Worm (Caenorhabditis elegans) whole organism, young adult: ENCODE data around the gene ceh-14.

ENCODE experiments used
- C17E4.6 ChIP-seq: fragments of 200-800 bp; sonication (Bioruptor generic); IDR thresholded peaks from 2 replicates; pipeline ENCODE4 v1.3.6; 2022; ENCODE audit warnings: missing genetic modification reagents, missing genetic modification characterization, missing compliant biosample characterization
- D2030.7 ChIP-seq: fragments of 200-800 bp; sonication (Bioruptor generic); IDR thresholded peaks from 2 replicates; pipeline ENCODE4 v1.3.6; 2022; ENCODE audit warnings: missing genetic modification reagents, missing genetic modification characterization, missing compliant biosample characterization
- F23B12.7 ChIP-seq: sonication (generic microtip); optimal IDR thresholded peaks from 2 replicates; lab custom pipeline; 2017; ENCODE audit warnings: missing genetic modification characterization, mild to moderate bottlenecking, missing compliant biosample characterization, antibody characterized with exemption, moderate library complexity; ENCODE audit not compliant: insufficient read depth
- F39B2.1 ChIP-seq: fragments of 200-800 bp; sonication (Bioruptor generic); IDR thresholded peaks from 2 replicates; pipeline ENCODE4 v1.3.6; 2022; ENCODE audit warnings: missing genetic modification reagents, missing genetic modification characterization, missing compliant biosample characterization
- Y53F4B.3 ChIP-seq: fragments of 200-800 bp; sonication (Bioruptor generic); IDR thresholded peaks from 2 replicates; pipeline ENCODE4 v1.3.6; 2022; ENCODE audit warnings: missing genetic modification reagents, missing genetic modification characterization, missing compliant biosample characterization
- aptf-3 ChIP-seq: fragments of 200-800 bp; sonication (Bioruptor generic); IDR thresholded peaks from 2 replicates; pipeline ENCODE4 v1.3.6; 2022; ENCODE audit warnings: missing genetic modification characterization, missing compliant biosample characterization
- attf-3 ChIP-seq: fragments of 200-800 bp; sonication (Bioruptor generic); conservative IDR thresholded peaks from 2 replicates; pipeline ENCODE4 v1.3.6; 2022; ENCODE audit warnings: missing genetic modification reagents, missing genetic modification characterization, missing compliant biosample characterization
- attf-5 ChIP-seq: fragments of 200-800 bp; sonication (Bioruptor generic); optimal IDR thresholded peaks from 2 replicates; lab custom pipeline; 2018; ENCODE audit warnings: mild to moderate bottlenecking, missing genetic modification characterization, missing compliant biosample characterization
- bed-1 ChIP-seq: fragments of 200-800 bp; sonication (Bioruptor generic); IDR thresholded peaks from 2 replicates; pipeline ENCODE4 v1.3.6; 2022; ENCODE audit warnings: missing genetic modification reagents, missing genetic modification characterization, missing compliant biosample characterization
- cebp-1 ChIP-seq, 2 experiments: fragments of 200-800 bp in 1 of 2; sonication (Bioruptor generic) in 1 of 2; sonication (generic microtip) in 1 of 2; IDR thresholded peaks in 1 of 2; optimal IDR thresholded peaks in 1 of 2; 2 replicates each; pipeline versions ENCODE4 v1.3.6 to Lab custom; 2017 to 2022; ENCODE audit warnings: missing compliant biosample characterization in 2 of 2, missing genetic modification characterization in 2 of 2, mild to moderate bottlenecking in 1 of 2, missing genetic modification reagents in 1 of 2, moderate library complexity in 1 of 2
- cebp-2 ChIP-seq: fragments of 200-800 bp; sonication (Bioruptor generic); IDR thresholded peaks from 2 replicates; pipeline ENCODE4 v1.3.6; 2022; ENCODE audit warnings: missing genetic modification characterization, missing compliant biosample characterization
- ceh-100 ChIP-seq: fragments of 200-800 bp; sonication (Bioruptor generic); IDR thresholded peaks from 2 replicates; pipeline ENCODE4 v1.3.6; 2022; ENCODE audit warnings: missing genetic modification reagents, missing genetic modification characterization, missing compliant biosample characterization
- ceh-40 ChIP-seq: fragments of 200-800 bp; sonication (Bioruptor generic); IDR thresholded peaks from 2 replicates; pipeline ENCODE4 v1.3.6; 2022; ENCODE audit warnings: missing genetic modification characterization, missing compliant biosample characterization
- ceh-79 ChIP-seq: sonication (generic microtip); optimal IDR thresholded peaks from 2 replicates; lab custom pipeline; 2017; ENCODE audit warnings: mild to moderate bottlenecking, missing genetic modification characterization, missing compliant biosample characterization
- dpff-1 ChIP-seq: sonication (generic microtip); optimal IDR thresholded peaks from 2 replicates; lab custom pipeline; 2017; ENCODE audit warnings: mild to moderate bottlenecking, missing genetic modification characterization, missing compliant biosample characterization
- dpl-1 ChIP-seq: fragments of 150-350 bp; optimal IDR thresholded peaks from 2 replicates; lab custom pipeline; 2014; ENCODE audit warnings: missing biosample characterization, missing genetic modification reagents, missing genetic modification characterization
- efl-1 ChIP-seq: fragments of 150-350 bp; optimal IDR thresholded peaks from 2 replicates; lab custom pipeline; 2014; ENCODE audit warnings: missing biosample characterization, missing genetic modification reagents, missing genetic modification characterization
- egrh-3 ChIP-seq: fragments of 200-800 bp; sonication (Bioruptor generic); IDR thresholded peaks from 2 replicates; pipeline ENCODE4 v1.3.6; 2022; ENCODE audit warnings: missing genetic modification reagents, missing genetic modification characterization, missing compliant biosample characterization
- hlh-26 ChIP-seq: fragments of 200-800 bp; sonication (Bioruptor generic); conservative IDR thresholded peaks from 2 replicates; pipeline ENCODE4 v1.3.6; 2022; ENCODE audit warnings: missing genetic modification reagents, missing genetic modification characterization, missing compliant biosample characterization
- hsf-1 ChIP-seq: fragments of 200-800 bp; sonication (Bioruptor generic); IDR thresholded peaks from 2 replicates; pipeline ENCODE4 v1.3.6; 2022; ENCODE audit warnings: missing genetic modification reagents, missing genetic modification characterization, missing compliant biosample characterization
- madf-10 ChIP-seq: sonication (generic microtip); optimal IDR thresholded peaks from 2 replicates; lab custom pipeline; 2016; ENCODE audit warnings: mild to moderate bottlenecking, missing genetic modification characterization, missing compliant biosample characterization
- mel-28 ChIP-seq: sonication (generic microtip); optimal IDR thresholded peaks from 2 replicates; lab custom pipeline; 2016; ENCODE audit warnings: borderline replicate concordance, mild to moderate bottlenecking, missing genetic modification characterization, missing compliant biosample characterization
- mxl-1 ChIP-seq: sonication (generic microtip); optimal IDR thresholded peaks from 2 replicates; lab custom pipeline; 2016; ENCODE audit warnings: missing genetic modification characterization, missing compliant biosample characterization
- nfya-1 ChIP-seq: sonication (generic microtip); optimal IDR thresholded peaks from 2 replicates; lab custom pipeline; 2017; ENCODE audit warnings: antibody characterized with exemption, missing compliant biosample characterization, missing genetic modification characterization, borderline replicate concordance; ENCODE audit not compliant: insufficient read depth
- nhr-27 ChIP-seq: fragments of 200-800 bp; sonication (Bioruptor generic); optimal IDR thresholded peaks from 2 replicates; lab custom pipeline; 2018; ENCODE audit warnings: mild to moderate bottlenecking, missing genetic modification characterization, moderate library complexity, missing compliant biosample characterization
- nhr-80 ChIP-seq: sonication (generic microtip); optimal IDR thresholded peaks from 2 replicates; lab custom pipeline; 2016; ENCODE audit warnings: missing genetic modification characterization, missing compliant biosample characterization
- pha-4 ChIP-seq: fragments of 150-350 bp; sonication (generic microtip); optimal IDR thresholded peaks from 2 replicates; lab custom pipeline; 2014; ENCODE audit warnings: missing biosample characterization, missing genetic modification reagents, missing genetic modification characterization
- rpc-1 ChIP-seq, 2 experiments: fragments of 150-350 bp in 1 of 2; sonication (generic microtip) in 1 of 2; optimal IDR thresholded peaks; 2 replicates each; lab custom pipeline; 2014 to 2018; ENCODE audit warnings: missing biosample characterization in 1 of 2, missing genetic modification characterization in 1 of 2, missing genetic modification reagents in 1 of 2, missing genotype in 1 of 2
- snpc-1.3 ChIP-seq: sonication (generic microtip); optimal IDR thresholded peaks from 2 replicates; lab custom pipeline; 2017; ENCODE audit warnings: missing genetic modification characterization, mild to moderate bottlenecking, missing compliant biosample characterization, antibody characterized with exemption, moderate library complexity, missing genotype, missing genetic modification reagents; ENCODE audit not compliant: insufficient read depth
- snpc-3.4 ChIP-seq: sonication (generic microtip); optimal IDR thresholded peaks from 2 replicates; lab custom pipeline; 2017; ENCODE audit warnings: missing genetic modification characterization, mild to moderate bottlenecking, missing compliant biosample characterization, antibody characterized with exemption, moderate library complexity, missing genotype, missing genetic modification reagents
- snpc-4 ChIP-seq, 5 experiments: fragments of 150-350 bp in 1 of 5; sonication (generic microtip) in 4 of 5; optimal IDR thresholded peaks; 2 replicates each; lab custom pipeline; 2014 to 2018; ENCODE audit warnings: missing genetic modification characterization in 5 of 5, missing biosample characterization in 3 of 5, antibody characterized with exemption in 2 of 5, mild to moderate bottlenecking in 2 of 5, missing compliant biosample characterization in 2 of 5, missing genotype in 2 of 5, moderate library complexity in 2 of 5, missing genetic modification reagents in 1 of 5
- unc-62 ChIP-seq: fragments of 150-350 bp; optimal IDR thresholded peaks from 2 replicates; lab custom pipeline; 2014; ENCODE audit warnings: missing biosample characterization, missing genetic modification reagents, missing genetic modification characterization
- ztf-22 ChIP-seq: fragments of 200-800 bp; sonication (Bioruptor generic); optimal IDR thresholded peaks from 2 replicates; lab custom pipeline; 2018; ENCODE audit warnings: mild to moderate bottlenecking, missing genetic modification characterization, moderate library complexity, missing compliant biosample characterization
- ztf-25 ChIP-seq: fragments of 200-800 bp; sonication (Bioruptor generic); IDR thresholded peaks from 2 replicates; pipeline ENCODE4 v1.3.6; 2022; ENCODE audit warnings: missing genetic modification reagents, missing genetic modification characterization, missing compliant biosample characterization
- ztf-6 ChIP-seq: fragments of 200-800 bp; sonication (Bioruptor generic); IDR thresholded peaks from 2 replicates; pipeline ENCODE4 v1.3.6; 2022; ENCODE audit warnings: missing genetic modification reagents, missing genetic modification characterization, missing compliant biosample characterization

ceh-14 gene

DNA sequence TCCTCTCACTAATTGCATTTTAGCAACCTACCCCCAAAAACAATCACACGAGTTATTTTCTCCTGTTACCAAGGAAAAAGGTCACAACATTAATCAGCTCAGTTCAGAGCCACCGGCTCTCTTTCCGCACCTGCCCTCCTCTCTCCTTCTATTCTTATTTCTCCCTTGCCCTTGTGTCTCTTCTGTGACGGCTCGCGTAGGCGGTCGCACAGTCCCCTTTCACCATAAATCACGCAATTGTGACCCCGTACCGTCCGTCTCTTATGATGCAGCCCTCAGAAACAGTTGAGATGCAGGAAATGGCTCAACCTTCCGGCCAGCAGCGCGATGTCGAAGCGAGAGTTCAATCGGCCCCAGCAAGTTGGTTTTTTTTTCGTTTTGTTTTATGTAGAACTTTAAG, 30.1 kb upstream of the ceh-14 start, which contains the start of gene sto-1:
Gene sto-1, plus strand, starts transcription at position 200 of the 400 bp plus-strand sequence.
- TF ChIP-seq snpc-4 (GFP tag; optimal IDR thresholded peaks at IDR 0.05; lab: Kevin White, UChicago) (no peak), snpc-4 (tag; optimal IDR thresholded peaks at IDR 0.05; lab: Kevin White, UChicago) (no peak), cebp-2 (GFP tag; lab: Robert Waterston, UW) (0 out of 2 replicates have a peak, but pooled peaks have one; percentile 58), aptf-3 (GFP tag; lab: Robert Waterston, UW) (no peak), nfya-1 (no peak)
- TF ChIP-seq, all 124 proteins: peak for 1

DNA sequence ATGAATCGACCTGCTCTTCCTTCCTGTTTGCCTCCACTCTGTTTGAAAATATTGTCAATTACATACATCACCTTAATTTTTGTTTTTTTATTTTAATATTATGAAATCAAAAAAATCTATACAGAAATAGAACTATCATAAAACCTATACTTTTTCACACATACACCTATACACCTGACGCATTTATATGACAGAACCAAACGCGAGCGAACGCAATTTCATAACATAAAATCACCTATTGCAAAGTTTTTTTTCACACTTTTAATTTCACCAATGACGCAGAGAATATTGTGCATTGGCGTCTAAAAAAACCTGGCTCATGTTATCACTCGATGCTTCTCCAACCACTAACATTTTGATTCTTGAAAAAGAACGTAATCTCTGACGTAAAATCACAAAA, 29.4 kb upstream of the ceh-14 start:
- TF ChIP-seq hsf-1 (GFP tag; lab: Robert Waterston, UW) (no peak), nhr-27 (tag; lab: Kevin White, UChicago) (no peak), Y53F4B.3 (GFP tag; lab: Robert Waterston, UW) (no peak), snpc-3.4 (tag; lab: Kevin White, UChicago) (no peak), cebp-1 (GFP tag; IDR thresholded peaks at IDR 0.05; lab: Robert Waterston, UW) (peak; percentile 53; the same call in 1 of the 2 replicates), cebp-1 (tag; optimal IDR thresholded peaks at IDR 0.05; lab: Kevin White, UChicago) (peak; percentile 79), unc-62 (GFP tag; lab: Kevin White, UChicago) (peak; percentile 79), ceh-40 (no peak), attf-3 (GFP tag; lab: Robert Waterston, UW) (no peak), F39B2.1 (no peak), ztf-22 (no peak), pha-4 (no peak), attf-5 (GFP tag; lab: Kevin White, UChicago) (no peak), egrh-3 (GFP tag; lab: Robert Waterston, UW) (no peak)

DNA sequence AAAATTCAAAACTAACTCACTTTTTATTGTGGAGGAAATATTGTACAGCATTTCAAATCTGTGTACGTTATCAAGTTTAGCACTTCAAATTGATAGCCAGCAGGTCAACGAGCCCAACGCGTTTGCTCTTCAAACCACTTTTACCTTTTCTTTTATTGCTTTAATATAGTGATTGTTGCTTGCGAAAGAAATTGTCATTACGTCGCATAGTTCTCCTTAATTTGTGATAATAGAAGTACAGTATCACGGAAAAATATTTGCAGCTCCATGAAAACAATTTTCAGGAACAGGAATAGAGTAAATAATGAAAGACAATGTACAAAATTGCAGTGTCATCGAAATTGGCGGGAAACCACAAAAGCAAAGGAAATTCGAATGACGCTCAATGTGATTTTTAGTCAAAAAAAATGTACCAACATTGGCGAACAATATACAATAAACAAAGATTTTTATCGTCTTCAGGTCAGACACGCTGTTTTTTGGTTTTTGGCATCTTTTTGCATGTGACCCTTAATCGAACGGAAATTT, 26.5 kb upstream of the ceh-14 start, which contains the start of the genes PDB1.1 and F08C6.5:
Gene PDB1.1, minus strand, starts transcription at position 158 of the 528 bp plus-strand sequence.
Gene F08C6.5, plus strand, starts transcription at position 478 of the 528 bp plus-strand sequence.
- TF ChIP-seq nhr-80 (peak; percentile 85), mxl-1 (no peak)
- TF ChIP-seq, all 124 proteins: peak for 1

ce11 chrX:7554326-7554725, 21.8 kb upstream of the ceh-14 start, which contains the start of gene F46C8.8:
TSS of gene F46C8.8 (minus strand) at chrX:7554426.
- TF ChIP-seq madf-10 (tag; lab: Kevin White, UChicago) (no peak), ceh-100 (GFP tag; lab: Robert Waterston, UW) (no peak), dpl-1 (GFP tag; lab: Kevin White, UChicago) (no peak), ceh-79 (tag; lab: Kevin White, UChicago) (no peak)

DNA sequence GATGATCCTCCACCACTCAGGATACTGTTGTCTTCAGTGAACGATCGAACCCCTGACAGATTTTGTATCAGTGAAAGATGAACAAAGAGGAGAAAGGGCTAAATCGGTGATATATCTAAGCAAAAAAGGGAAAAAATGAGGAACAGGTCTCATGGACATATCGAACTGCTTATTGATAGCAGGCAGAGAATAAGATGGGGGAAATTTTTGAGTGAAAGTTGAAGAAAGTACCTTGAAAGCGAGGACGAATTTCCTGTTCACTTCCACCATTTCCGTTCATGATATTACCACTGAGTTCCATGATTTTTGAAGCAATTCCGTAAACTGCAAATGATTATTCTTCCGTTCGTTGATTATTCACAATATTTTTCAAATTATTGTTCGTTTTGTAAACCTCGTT, 20.8 kb upstream of the ceh-14 start:
- TF ChIP-seq ztf-6 (GFP tag; lab: Robert Waterston, UW) = no peak
- TF ChIP-seq D2030.7 (GFP tag; lab: Robert Waterston, UW) = no peak
- TF ChIP-seq snpc-1.3 (tag; lab: Kevin White, UChicago) = no peak
- TF ChIP-seq F23B12.7 (tag; lab: Kevin White, UChicago) = no peak
- no peak for TF ChIP-seq dpff-1
- no peak for TF ChIP-seq mel-28 (tag; lab: Kevin White, UChicago)
- no peak for TF ChIP-seq ztf-25 (GFP tag; lab: Robert Waterston, UW)
- TF ChIP-seq hlh-26 (GFP tag; lab: Robert Waterston, UW) = no peak
- TF ChIP-seq C17E4.6 = no peak
- no peak for TF ChIP-seq cebp-2 (GFP tag; lab: Robert Waterston, UW)
- no peak for TF ChIP-seq ceh-40
- no peak for TF ChIP-seq efl-1 (GFP tag; lab: Kevin White, UChicago)
- TF ChIP-seq bed-1 (GFP tag; lab: Robert Waterston, UW) = no peak
- no peak for TF ChIP-seq rpc-1 (optimal IDR thresholded peaks at IDR 0.05; lab: Kevin White, UChicago)
- TF ChIP-seq rpc-1 (tag; optimal IDR thresholded peaks at IDR 0.05; lab: Kevin White, UChicago) = no peak
